Worm (Caenorhabditis elegans) whole organism, L1 larva: ENCODE measurements around the gene usp-46.

Experiments
- C04F5.9 ChIP-seq: sonication (generic microtip); optimal IDR thresholded peaks from 2 replicates; lab custom pipeline; 2016; ENCODE audit warnings: missing genetic modification characterization, missing compliant biosample characterization
- C16A3.4 ChIP-seq: fragments of 150-350 bp; optimal IDR thresholded peaks from 2 replicates; lab custom pipeline; 2014; ENCODE audit warnings: missing biosample characterization, missing genetic modification characterization
- C34B4.2 ChIP-seq: sonication (generic microtip); optimal IDR thresholded peaks from 2 replicates; lab custom pipeline; 2017; ENCODE audit warnings: mild to moderate bottlenecking, missing genetic modification characterization, missing compliant biosample characterization
- aha-1 ChIP-seq: fragments of 150-350 bp; optimal IDR thresholded peaks from 2 replicates; lab custom pipeline; 2014; ENCODE audit warnings: missing biosample characterization, missing genetic modification characterization
- blmp-1 ChIP-seq: fragments of 150-350 bp; optimal IDR thresholded peaks from 2 replicates; lab custom pipeline; 2014; ENCODE audit warnings: missing biosample characterization, missing genetic modification characterization
- ceh-82 ChIP-seq, 3 experiments: fragments of 150-350 bp in 1 of 3; sonication (generic microtip) in 2 of 3; optimal IDR thresholded peaks; 2 replicates each; lab custom pipeline; 2014 to 2017; ENCODE audit warnings: missing biosample characterization in 3 of 3, missing genetic modification characterization in 3 of 3
- ceh-88 ChIP-seq: fragments of 200-800 bp; sonication (Bioruptor generic); IDR thresholded peaks from 2 replicates; pipeline ENCODE4 v1.3.6; 2022; ENCODE audit warnings: missing genetic modification characterization, missing compliant biosample characterization
- ces-1 ChIP-seq: fragments of 150-350 bp; optimal IDR thresholded peaks from 2 replicates; lab custom pipeline; 2014; ENCODE audit warnings: missing biosample characterization, missing genetic modification reagents, missing genetic modification characterization
- dpl-1 ChIP-seq, 3 experiments: fragments of 150-350 bp in 2 of 3; sonication (generic microtip) in 1 of 3; optimal IDR thresholded peaks; 2 replicates each; lab custom pipeline; 2014 to 2017; ENCODE audit warnings: missing biosample characterization in 3 of 3, missing genetic modification characterization in 3 of 3, missing genetic modification reagents in 3 of 3
- efl-1 ChIP-seq, 4 experiments: fragments of 150-350 bp; optimal IDR thresholded peaks in 3 of 4; peaks in 1 of 4; 1 replicate in 1 of 4; 2 replicates in 3 of 4; lab custom pipeline; 2014; ENCODE audit warnings: missing biosample characterization in 2 of 4, missing genetic modification characterization in 2 of 4, missing genetic modification reagents in 2 of 4
- efl-3 ChIP-seq: fragments of 200-800 bp; sonication (Bioruptor generic); optimal IDR thresholded peaks from 2 replicates; lab custom pipeline; 2018; ENCODE audit warnings: mild to moderate bottlenecking, missing genetic modification characterization, missing compliant biosample characterization
- egl-27 ChIP-seq, 2 experiments: fragments of 150-350 bp in 1 of 2; sonication (generic microtip); optimal IDR thresholded peaks; 3 replicates each; lab custom pipeline; 2017 to 2018; ENCODE audit warnings: missing biosample characterization in 2 of 2, missing genetic modification characterization in 2 of 2, missing genetic modification reagents in 2 of 2
- elt-2 ChIP-seq: sonication (generic microtip); optimal IDR thresholded peaks from 2 replicates; lab custom pipeline; 2016; ENCODE audit warnings: missing genetic modification characterization, mild to moderate bottlenecking, inconsistent platforms, missing compliant biosample characterization, missing genetic modification reagents
- elt-3 ChIP-seq, 6 experiments: fragments of 150-350 bp in 1 of 6; sonication (generic microtip); optimal IDR thresholded peaks; 2 replicates each; lab custom pipeline; 2017 to 2018; ENCODE audit warnings: missing biosample characterization in 6 of 6, missing genetic modification characterization in 6 of 6, inconsistent platforms in 1 of 6
- fkh-4 ChIP-seq: sonication (generic microtip); optimal IDR thresholded peaks from 2 replicates; lab custom pipeline; 2016; ENCODE audit warnings: missing compliant biosample characterization, missing genetic modification characterization, borderline replicate concordance
- grh-1 ChIP-seq: fragments of 200-800 bp; sonication (Bioruptor generic); IDR thresholded peaks from 2 replicates; pipeline ENCODE4 v1.3.6; 2022; ENCODE audit warnings: missing genetic modification reagents, missing genetic modification characterization, missing compliant biosample characterization
- jun-1 ChIP-seq: fragments of 150-350 bp; optimal IDR thresholded peaks from 2 replicates; lab custom pipeline; 2014; ENCODE audit warnings: missing biosample characterization, missing genetic modification reagents, missing genetic modification characterization
- lin-14 ChIP-seq: fragments of 200-800 bp; sonication (Bioruptor generic); optimal IDR thresholded peaks from 2 replicates; lab custom pipeline; 2018; ENCODE audit warnings: mild to moderate bottlenecking, missing genetic modification characterization, moderate library complexity, missing compliant biosample characterization
- lin-15B ChIP-seq: fragments of 150-350 bp; sonication (generic microtip); optimal IDR thresholded peaks from 3 replicates; lab custom pipeline; 2014; ENCODE audit warnings: missing biosample characterization, missing genetic modification characterization
- lin-35 ChIP-seq, 2 experiments: fragments of 150-350 bp; optimal IDR thresholded peaks; 2 replicates each; lab custom pipeline; 2014; ENCODE audit warnings: missing biosample characterization in 2 of 2, missing genetic modification characterization in 2 of 2, missing genetic modification reagents in 2 of 2
- lir-3 ChIP-seq: sonication (generic microtip); optimal IDR thresholded peaks from 2 replicates; lab custom pipeline; 2016; ENCODE audit warnings: mild to moderate bottlenecking, missing genetic modification characterization, moderate library complexity, missing compliant biosample characterization; ENCODE audit not compliant: poor library complexity
- lsy-2 ChIP-seq, 2 experiments: fragments of 150-350 bp; optimal IDR thresholded peaks; 2 replicates each; lab custom pipeline; 2014; ENCODE audit warnings: missing biosample characterization in 2 of 2, missing genetic modification characterization in 2 of 2
- mab-9 ChIP-seq: fragments of 200-800 bp; sonication (Bioruptor generic); IDR thresholded peaks from 2 replicates; pipeline ENCODE4 v1.3.6; 2022; ENCODE audit warnings: missing genetic modification reagents, missing genetic modification characterization, missing compliant biosample characterization
- mef-2 ChIP-seq: fragments of 150-350 bp; optimal IDR thresholded peaks from 2 replicates; lab custom pipeline; 2014; ENCODE audit warnings: missing biosample characterization, missing genetic modification characterization
- mep-1 ChIP-seq: fragments of 150-350 bp; optimal IDR thresholded peaks from 2 replicates; lab custom pipeline; 2014; ENCODE audit warnings: missing biosample characterization, missing genetic modification characterization
- nhr-20 ChIP-seq: sonication (generic microtip); optimal IDR thresholded peaks from 2 replicates; lab custom pipeline; 2016; ENCODE audit warnings: mild to moderate bottlenecking, missing genetic modification characterization, missing compliant biosample characterization
- nhr-237 ChIP-seq: fragments of 150-350 bp; optimal IDR thresholded peaks from 2 replicates; lab custom pipeline; 2014; ENCODE audit warnings: missing biosample characterization, missing genetic modification characterization
- nhr-47 ChIP-seq: sonication (generic microtip); optimal IDR thresholded peaks from 2 replicates; lab custom pipeline; 2016; ENCODE audit warnings: mild to moderate bottlenecking, missing genetic modification characterization, moderate library complexity, missing compliant biosample characterization
- nhr-71 ChIP-seq: sonication (generic microtip); optimal IDR thresholded peaks from 2 replicates; lab custom pipeline; 2016; ENCODE audit warnings: mild to moderate bottlenecking, missing genetic modification characterization, moderate library complexity, missing compliant biosample characterization
- nhr-77 ChIP-seq: fragments of 150-350 bp; optimal IDR thresholded peaks from 2 replicates; lab custom pipeline; 2014; ENCODE audit warnings: missing biosample characterization, missing genetic modification characterization
- nhr-85 ChIP-seq: sonication (generic microtip); peaks from one replicate; lab custom pipeline; 2016; ENCODE audit warnings: missing genetic modification characterization, inconsistent platforms, missing compliant biosample characterization
- nhr-90 ChIP-seq: sonication (generic microtip); optimal IDR thresholded peaks from 2 replicates; lab custom pipeline; 2016; ENCODE audit warnings: mild to moderate bottlenecking, missing genetic modification characterization, missing compliant biosample characterization; ENCODE audit not compliant: poor library complexity
- pag-3 ChIP-seq: sonication (generic microtip); optimal IDR thresholded peaks from 2 replicates; lab custom pipeline; 2017; ENCODE audit warnings: missing genetic modification characterization, mild to moderate bottlenecking, missing compliant biosample characterization, antibody characterized with exemption, borderline replicate concordance; ENCODE audit not compliant: insufficient read depth
- rnt-1 ChIP-seq: sonication (generic microtip); optimal IDR thresholded peaks from 2 replicates; lab custom pipeline; 2016; ENCODE audit warnings: mild to moderate bottlenecking, missing genetic modification characterization, moderate library complexity, missing compliant biosample characterization
- skn-1 ChIP-seq: fragments of 150-350 bp; optimal IDR thresholded peaks from 2 replicates; lab custom pipeline; 2014; ENCODE audit warnings: missing biosample characterization, missing genetic modification characterization
- snu-23 ChIP-seq: sonication (generic microtip); optimal IDR thresholded peaks from 2 replicates; lab custom pipeline; 2016; ENCODE audit warnings: missing genetic modification characterization, missing compliant biosample characterization
- swsn-7 ChIP-seq: sonication (generic microtip); optimal IDR thresholded peaks from 2 replicates; lab custom pipeline; 2016; ENCODE audit warnings: missing genetic modification characterization, missing compliant biosample characterization
- tbx-2 ChIP-seq: sonication (generic microtip); optimal IDR thresholded peaks from 2 replicates; lab custom pipeline; 2016; ENCODE audit warnings: missing genetic modification characterization, missing compliant biosample characterization
- unc-130 ChIP-seq: fragments of 150-350 bp; optimal IDR thresholded peaks from 2 replicates; lab custom pipeline; 2017; ENCODE audit warnings: missing biosample characterization, missing genetic modification characterization, inconsistent platforms
- unc-62 ChIP-seq: fragments of 150-350 bp; optimal IDR thresholded peaks from 2 replicates; lab custom pipeline; 2014; ENCODE audit warnings: missing biosample characterization, missing genetic modification reagents, missing genetic modification characterization
- unc-86 ChIP-seq: sonication (generic microtip); optimal IDR thresholded peaks from 2 replicates; lab custom pipeline; 2016; ENCODE audit warnings: missing genetic modification characterization, missing compliant biosample characterization
- unc-98 ChIP-seq: fragments of 200-800 bp; sonication (Bioruptor generic); IDR thresholded peaks from 2 replicates; pipeline ENCODE4 v1.3.6; 2022; ENCODE audit warnings: missing genetic modification characterization, missing compliant biosample characterization
- xbp-1 ChIP-seq: sonication (generic microtip); optimal IDR thresholded peaks from 2 replicates; lab custom pipeline; 2016; ENCODE audit warnings: missing genetic modification characterization, missing compliant biosample characterization

The usp-46 gene

ce11 chrIII:9744525-9744924, 31.9 kb upstream of the usp-46 start (continued):
- TF ChIP-seq egl-27 (tag; optimal IDR thresholded peaks at IDR 0.05; lab: Kevin White, UChicago) (no peak), nhr-20 (tag; lab: Kevin White, UChicago) (peak; percentile 33), efl-1 (optimal IDR thresholded peaks at IDR 0.05; lab: Kevin White, UChicago) (peak in 1 of 2 experiments; percentile 6), efl-1 (GFP tag; optimal IDR thresholded peaks at IDR 0.05 in 1 of 2; lab: Kevin White, UChicago) (no peak)

ce11 chrIII:9745333-9745897, 31.0 kb upstream of the usp-46 start:
- TF ChIP-seq rnt-1 (peak; percentile 32), skn-1 (tag; lab: Kevin White, UChicago) (no peak), C34B4.2 (tag; lab: Kevin White, UChicago) (no peak), jun-1 (no peak), ceh-88 (GFP tag; lab: Robert Waterston, UW) (no peak), aha-1 (tag; lab: Kevin White, UChicago) (no peak), swsn-7 (tag; lab: Kevin White, UChicago) (no peak), nhr-77 (tag; lab: Kevin White, UChicago) (no peak), nhr-237 (tag; lab: Kevin White, UChicago) (no peak), elt-3 (tag; optimal IDR thresholded peaks at IDR 0.05; lab: Kevin White, UChicago) (no peak), unc-130 (tag; lab: Kevin White, UChicago) (no peak), mep-1 (tag; lab: Kevin White, UChicago) (no peak), efl-1 (optimal IDR thresholded peaks at IDR 0.05; lab: Kevin White, UChicago) (no peak), efl-1 (GFP tag; optimal IDR thresholded peaks at IDR 0.05 in 1 of 2; lab: Kevin White, UChicago) (peak in 1 of 2 experiments; percentile 80), lir-3 (no peak), blmp-1 (tag; lab: Kevin White, UChicago) (no peak), lin-14 (GFP tag; lab: Kevin White, UChicago) (peak; percentile 20), unc-86 (tag; lab: Kevin White, UChicago) (no peak), C04F5.9 (tag; lab: Kevin White, UChicago) (no peak), pag-3 (tag; lab: Kevin White, UChicago) (no peak), ces-1 (GFP tag; lab: Kevin White, UChicago) (no peak), mef-2 (no peak), nhr-90 (tag; lab: Kevin White, UChicago) (no peak), nhr-20 (tag; lab: Kevin White, UChicago) (no peak)
- TF ChIP-seq, all 84 proteins: peak for 3

- TF ChIP-seq mab-9 (GFP tag; lab: Robert Waterston, UW) (no peak), efl-1 (optimal IDR thresholded peaks at IDR 0.05; lab: Kevin White, UChicago) (peak in 1 of 2 experiments; percentile 52), efl-1 (GFP tag; optimal IDR thresholded peaks at IDR 0.05 in 1 of 2; lab: Kevin White, UChicago) (peak in 1 of 2 experiments; percentile 47), mef-2 (no peak), efl-3 (no peak), lsy-2 (tag; optimal IDR thresholded peaks at IDR 0.05; lab: Kevin White, UChicago) (no peak), unc-62 (no peak), ceh-82 (tag; optimal IDR thresholded peaks at IDR 0.05; lab: Kevin White, UChicago) (no peak)
Observed at ce11 chrIII:9746665-9747064, 29.8 kb upstream of the usp-46 start.

ce11 chrIII:9747133-9747532, 29.3 kb upstream of the usp-46 start, which contains the start of the genes iff-1 and cdk-1:
Gene iff-1, minus strand, starts transcription at chrIII:9747193.
Gene cdk-1, plus strand, starts transcription at chrIII:9747472.
- TF ChIP-seq tbx-2 (tag; lab: Kevin White, UChicago) (peak; percentile 0), grh-1 (GFP tag; lab: Robert Waterston, UW) (no peak), lsy-2 (tag; optimal IDR thresholded peaks at IDR 0.05; lab: Kevin White, UChicago) (peak; percentile 57 to 82), xbp-1 (tag; lab: Kevin White, UChicago) (peak; percentile 8), nhr-77 (tag; lab: Kevin White, UChicago) (no peak), nhr-47 (tag; lab: Kevin White, UChicago) (peak; percentile 7), elt-2 (no peak), blmp-1 (tag; lab: Kevin White, UChicago) (peak; percentile 41), ceh-82 (tag; optimal IDR thresholded peaks at IDR 0.05; lab: Kevin White, UChicago) (peak in 1 of 3 experiments; percentile 47), skn-1 (tag; lab: Kevin White, UChicago) (peak; percentile 83), swsn-7 (tag; lab: Kevin White, UChicago) (peak; percentile 2), unc-98 (GFP tag; lab: Robert Waterston, UW) (no peak), C16A3.4 (tag; lab: Kevin White, UChicago) (peak; percentile 43), lin-15B (tag; lab: Kevin White, UChicago) (peak; percentile 30), rnt-1 (peak; percentile 43), nhr-71 (tag; lab: Kevin White, UChicago) (peak; percentile 24), efl-1 (optimal IDR thresholded peaks at IDR 0.05; lab: Kevin White, UChicago) (peak; percentile 87 to 95), efl-1 (GFP tag; optimal IDR thresholded peaks at IDR 0.05 in 1 of 2; lab: Kevin White, UChicago) (peak; percentile 89 to 98), jun-1 (no peak), nhr-85 (tag; lab: Kevin White, UChicago) (peak; percentile 56), snu-23 (GFP tag; lab: Kevin White, UChicago) (peak; percentile 40), mab-9 (GFP tag; lab: Robert Waterston, UW) (no peak), fkh-4 (no peak), lin-35 (GFP tag; optimal IDR thresholded peaks at IDR 0.05; lab: Kevin White, UChicago) (peak; percentile 82 to 94), dpl-1 (GFP tag; optimal IDR thresholded peaks at IDR 0.05; lab: Kevin White, UChicago) (peak; percentile 79 to 90 (median 86))
